Fruit fly (Drosophila melanogaster) ovary, adult (tissue): ENCODE results near the gene Myb.
A peak's percentile ranks its signal among the peaks of the same experiment; 100 is the strongest.

ENCODE experiments used
- CG17801 ChIP-seq: fragments of 200-800 bp; optimal IDR thresholded peaks from 2 replicates; lab custom pipeline; 2019; ENCODE audit warnings: missing biosample characterization, mild to moderate bottlenecking, missing genetic modification characterization, moderate library complexity; ENCODE audit not compliant: partially characterized antibody

Myb gene

DNA sequence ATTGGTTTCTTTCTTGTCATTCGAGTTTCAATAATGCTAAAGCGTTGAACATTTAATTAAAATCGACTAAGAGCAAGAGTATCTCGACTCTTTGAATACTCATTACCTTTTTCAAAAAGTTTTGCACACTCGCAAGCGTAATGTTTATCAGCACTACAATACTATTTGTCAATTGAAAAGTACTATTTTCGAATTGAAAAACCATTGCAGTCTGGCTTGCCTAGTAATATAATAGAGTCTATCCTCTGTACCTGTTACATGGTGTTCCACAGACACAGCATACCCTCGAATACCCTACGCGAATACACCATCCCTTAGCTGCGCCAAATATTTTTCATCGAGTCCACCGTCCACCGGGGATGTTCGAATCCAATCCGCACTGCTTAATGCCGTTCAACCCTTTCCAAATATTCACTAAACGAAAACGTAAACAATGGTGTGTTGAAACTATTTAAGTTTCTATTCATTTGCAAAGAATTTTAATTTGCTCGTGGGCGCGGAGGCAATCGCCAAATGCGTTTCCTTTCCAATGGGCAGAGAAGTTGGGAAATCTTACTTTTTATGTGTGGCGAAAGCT lies 38.9 kb downstream of the Myb start:
- no peak for TF ChIP-seq CG17801

DNA sequence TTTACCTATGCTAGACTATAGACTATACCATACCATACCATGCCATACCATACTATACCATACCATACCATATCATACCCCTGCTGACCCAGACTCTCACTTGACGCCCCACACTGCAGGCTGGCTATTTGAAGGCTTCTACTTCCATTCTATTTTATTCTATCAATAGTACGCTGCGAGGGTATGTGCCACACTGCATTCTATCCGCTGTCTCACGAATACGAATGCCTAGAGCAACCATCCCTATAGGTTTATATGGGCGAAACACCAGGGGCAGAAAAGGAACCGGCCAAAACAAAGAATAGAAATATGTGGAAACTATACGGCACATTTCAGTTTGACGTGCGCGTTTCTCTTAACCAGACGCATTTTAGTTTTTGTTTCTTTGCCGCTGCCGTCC lies 39.8 kb downstream of the Myb start:
- no peak for TF ChIP-seq CG17801

DNA sequence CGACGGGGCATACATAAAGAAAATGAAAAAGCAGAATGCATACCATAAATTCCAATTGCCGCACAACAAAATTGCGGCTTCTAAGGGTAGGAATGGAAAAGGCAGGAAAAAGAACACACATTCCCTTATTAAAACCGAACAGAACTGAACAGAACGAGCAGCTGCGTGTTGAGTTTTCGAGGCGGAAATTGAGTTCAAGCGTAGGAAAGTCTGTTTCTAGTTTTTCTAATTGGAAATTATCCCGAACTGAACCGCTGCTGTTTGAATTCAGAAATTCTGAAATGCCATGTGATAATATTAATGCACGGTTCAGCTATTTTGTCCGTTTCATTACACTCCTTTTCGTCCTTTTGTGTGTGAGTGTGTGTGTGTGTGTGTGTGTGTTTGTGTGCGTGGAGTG lies 40.7 kb downstream of the Myb start:
- TF ChIP-seq CG17801: no peak

DNA sequence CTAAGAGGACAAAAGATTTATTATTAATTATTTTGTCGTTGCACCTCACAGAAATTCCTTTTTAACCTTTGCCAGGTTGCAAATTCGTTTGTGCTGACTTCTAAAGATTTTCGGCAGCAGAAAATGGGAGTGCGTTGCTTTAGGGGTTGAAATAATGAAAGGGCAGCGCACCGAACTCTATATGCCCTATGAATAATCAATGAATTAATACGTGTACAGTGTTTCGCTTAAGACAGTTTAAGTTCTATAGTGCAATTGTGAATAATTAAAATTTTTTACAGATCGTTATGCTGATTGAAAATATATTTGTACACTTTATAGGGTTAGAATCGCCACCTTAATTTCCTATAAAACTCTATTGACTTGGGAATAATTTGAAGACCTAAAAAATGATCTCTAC lies 41.5 kb downstream of the Myb start:
- no peak for TF ChIP-seq CG17801

DNA sequence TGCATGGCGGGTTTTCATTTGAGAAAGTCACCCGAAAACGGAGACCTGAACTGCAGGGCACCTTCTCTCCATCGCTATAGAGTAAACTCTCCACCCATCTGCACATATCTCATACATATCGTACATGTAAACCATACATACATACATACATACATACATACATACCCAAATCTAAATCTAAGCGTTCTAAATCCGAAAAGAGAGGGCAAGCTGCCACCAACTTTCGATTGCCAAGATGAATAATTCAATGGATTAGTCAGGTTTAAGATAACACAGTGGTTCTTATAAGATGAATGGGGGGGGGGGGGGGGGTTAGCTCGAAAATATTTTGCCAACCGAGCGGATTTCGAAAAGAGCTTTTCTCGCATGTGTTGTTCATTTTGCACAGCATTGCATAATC lies 43.1 kb downstream of the Myb start:
- no peak for TF ChIP-seq CG17801

DNA sequence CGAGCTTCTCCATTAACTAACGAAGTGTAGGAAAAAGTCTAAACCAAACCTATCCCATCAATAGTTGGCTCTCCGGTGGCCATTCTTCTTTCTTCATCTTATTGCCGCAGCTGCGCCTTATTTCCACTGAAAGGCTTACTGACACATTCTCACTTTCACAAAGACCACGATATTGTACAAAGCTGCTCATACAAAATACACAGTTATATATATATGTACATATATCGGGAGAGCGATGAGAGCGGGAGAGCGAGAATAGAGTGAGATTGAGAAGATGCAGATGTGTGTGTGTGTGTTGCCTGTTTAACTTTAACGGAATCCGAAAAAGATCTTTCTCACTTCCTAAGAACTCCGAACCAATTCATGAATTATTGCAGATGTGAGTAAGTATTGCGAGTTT lies 44.4 kb downstream of the Myb start:
- TF ChIP-seq CG17801: no peak

DNA sequence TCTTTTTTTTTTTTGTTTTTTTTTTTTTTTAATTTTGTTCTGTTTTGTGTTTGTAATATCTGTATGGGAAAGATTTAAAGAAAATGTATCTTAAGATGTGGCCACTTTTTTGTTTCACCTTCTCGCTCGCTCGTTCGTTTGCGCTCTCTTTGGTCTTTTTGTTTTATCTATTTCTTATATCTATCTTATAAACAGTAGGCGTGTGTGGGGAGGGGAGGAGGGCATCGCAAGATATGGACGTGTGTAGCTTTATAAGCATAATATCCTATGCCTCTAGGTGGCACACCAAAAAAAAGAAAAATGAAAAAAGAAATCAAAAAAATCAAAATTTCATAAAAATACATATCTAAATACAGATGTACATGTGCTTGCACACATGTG lies 45.0 kb downstream of the Myb start:
- TF ChIP-seq CG17801: no peak

DNA sequence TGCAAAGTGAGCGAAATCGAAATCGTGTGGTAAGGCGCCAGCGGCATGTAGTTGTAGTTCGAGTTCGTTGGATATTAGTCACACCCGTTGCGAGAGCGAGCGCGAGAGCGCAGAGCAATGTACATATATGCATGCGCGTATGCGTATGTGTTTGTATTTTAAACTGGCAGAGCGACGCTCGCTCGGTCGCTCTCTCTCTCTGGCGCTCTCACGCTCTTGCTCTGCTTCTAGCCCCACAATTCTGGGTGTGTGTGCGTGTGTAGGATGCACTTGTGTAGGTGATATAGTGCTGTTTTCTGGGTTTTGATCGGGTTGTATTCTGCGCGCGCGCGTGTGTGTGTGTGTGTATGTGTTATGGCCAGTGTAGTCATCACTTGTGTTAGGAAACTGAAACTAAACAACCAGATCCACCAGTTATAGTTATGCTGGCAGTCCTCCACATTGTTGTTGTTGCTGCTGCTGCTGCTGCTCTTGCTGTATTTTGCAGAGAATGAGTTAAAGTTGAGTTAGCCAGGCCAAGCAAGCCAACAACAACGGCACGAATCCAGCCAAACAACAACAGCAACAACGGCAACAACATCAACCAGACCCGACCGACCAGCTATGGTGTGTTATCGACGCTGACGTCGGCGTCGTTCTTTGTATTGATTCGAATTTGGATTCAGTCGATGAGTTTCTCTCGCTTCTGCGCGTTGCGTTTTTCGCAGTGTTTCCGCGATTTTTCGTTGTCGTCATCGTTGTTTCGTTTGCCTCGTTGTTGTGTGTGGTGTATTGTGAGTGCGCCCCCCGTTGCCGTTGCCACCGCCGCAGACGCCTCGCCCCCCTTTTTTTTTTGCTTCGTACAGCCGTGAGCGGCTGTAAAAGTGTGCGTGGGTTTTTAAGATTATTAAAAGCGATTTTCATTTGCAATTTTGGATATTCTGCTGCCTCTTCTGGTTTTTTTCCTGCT lies 45.7 kb downstream of the Myb start:
- TF ChIP-seq CG17801: peak; percentile 84

DNA sequence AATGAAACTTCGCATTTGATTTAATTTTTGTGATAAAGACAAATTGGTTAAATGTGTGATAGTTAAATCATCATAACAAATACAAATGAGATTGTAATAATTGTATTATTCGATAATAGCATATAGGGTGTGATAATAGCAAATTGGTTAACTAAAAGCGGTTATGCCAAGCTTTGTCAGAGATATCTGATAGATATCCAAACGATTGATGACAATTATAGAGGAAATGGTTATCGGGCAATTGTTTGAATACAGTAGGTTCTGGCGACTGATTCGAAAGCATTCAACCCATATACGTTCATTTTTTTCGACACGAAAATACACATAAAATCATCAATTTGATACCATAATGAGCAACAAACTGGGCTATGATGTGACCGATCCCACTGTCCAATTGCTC lies 48.4 kb downstream of the Myb start, which contains the start of gene CG8509:
TSS of gene CG8509 (plus strand) at position 301 of the 400 bp plus-strand sequence.
- no peak for TF ChIP-seq CG17801

DNA sequence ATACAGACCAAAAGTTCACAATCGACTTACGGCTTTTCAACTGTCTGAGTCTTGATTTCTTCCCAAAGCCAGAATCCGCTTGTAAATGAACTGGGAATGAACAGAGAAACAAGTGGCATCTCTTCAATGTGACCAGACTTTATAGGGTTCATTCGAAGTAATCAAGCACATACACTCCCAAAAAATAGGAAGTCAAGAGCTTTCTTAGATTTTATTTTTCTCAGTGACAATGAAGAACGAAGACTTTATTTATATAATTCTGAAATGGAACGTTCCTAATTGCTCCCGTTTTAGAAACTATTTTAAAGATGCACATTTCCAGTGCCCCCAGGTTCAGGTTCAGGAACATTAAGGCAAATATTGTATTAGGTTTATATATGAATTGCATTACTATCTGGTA lies 49.7 kb downstream of the Myb start:
- no peak for TF ChIP-seq CG17801

DNA sequence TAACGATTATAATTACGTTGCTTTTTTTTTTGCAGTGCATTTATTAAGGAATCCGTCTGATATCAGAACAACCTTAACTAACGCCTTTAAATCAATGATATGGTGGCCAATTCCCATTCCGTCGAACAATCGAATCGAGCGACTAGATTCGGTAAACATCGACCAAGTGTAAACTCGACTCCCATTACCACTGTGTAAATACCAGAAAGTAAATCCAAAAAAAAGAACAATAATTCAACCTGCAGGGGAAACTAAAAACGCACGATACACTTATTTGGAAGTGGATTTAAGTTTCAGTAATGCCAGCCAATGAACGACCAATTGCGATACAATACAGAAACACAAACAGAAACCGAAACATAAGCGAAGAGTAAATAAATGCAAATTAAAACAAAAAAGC lies 52.1 kb downstream of the Myb start:
- no peak for TF ChIP-seq CG17801
